Worm (Caenorhabditis elegans) whole organism, L4/young adult: ENCODE data around the gene srg-9.

Source experiments
- W03F9.2 ChIP-seq: fragments of 150-350 bp; optimal IDR thresholded peaks from 2 replicates; lab custom pipeline; 2014; ENCODE audit warnings: missing biosample characterization, missing genetic modification characterization
- dao-5 ChIP-seq: sonication (generic microtip); optimal IDR thresholded peaks from 2 replicates; lab custom pipeline; 2016; ENCODE audit warnings: missing genotype, missing genetic modification characterization, moderate library complexity, missing compliant biosample characterization

- TF ChIP-seq W03F9.2 (tag; lab: Kevin White, UChicago) (no peak), dao-5 (tag; lab: Kevin White, UChicago) (no peak)
These were observed 47.6 kb downstream of the srg-9 start, which contains the start of gene C23G10.1 for ce11 chrIII:6208984-6209383.
